Worm (Caenorhabditis elegans): Measurements from ENCODE around the gene W08A12.2.

DNA sequence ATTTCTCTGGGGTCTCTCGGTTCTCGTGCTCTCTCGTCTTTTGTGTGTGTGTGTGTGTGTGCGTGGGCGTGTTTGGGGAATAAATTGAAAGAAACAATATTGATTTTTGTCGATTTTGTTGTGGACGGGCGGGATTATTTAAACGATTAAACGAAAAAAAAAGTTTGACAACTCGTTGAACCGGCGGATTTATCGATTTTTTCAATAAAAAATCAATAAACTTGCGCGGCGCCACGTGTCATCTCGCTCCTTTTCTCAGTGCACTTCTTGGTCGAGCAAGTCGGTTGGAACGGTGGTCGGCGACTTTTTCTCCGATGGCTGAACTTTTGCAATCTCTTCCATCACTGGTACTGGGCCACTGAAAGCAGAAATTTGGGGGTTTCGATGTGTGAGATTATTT is 27.3 kb upstream of the W08A12.2 start:
- TF ChIP-seq him-1 (tag; optimal IDR thresholded peaks at IDR 0.05) (no peak), dao-5 (tag; optimal IDR thresholded peaks at IDR 0.05) (no peak)

All from whole organism, L4/young adult.